Fruit fly (Drosophila melanogaster) whole organism, prepupa: ENCODE measurements around the gene Rhp.

ENCODE experiments used
- Blimp-1 ChIP-seq: fragments of 200-800 bp; sonication (Bioruptor generic); optimal IDR thresholded peaks from 3 replicates; lab custom pipeline; 2017; ENCODE audit warnings: missing biosample characterization, missing genetic modification characterization, mild to moderate bottlenecking, moderate library complexity, missing genetic modification reagents
- CG10631 ChIP-seq: fragments of 200-800 bp; sonication (Bioruptor generic); optimal IDR thresholded peaks from 2 replicates; lab custom pipeline; 2016; ENCODE audit warnings: missing biosample characterization, missing genetic modification characterization
- CG11294 ChIP-seq: fragments of 200-800 bp; sonication (Bioruptor generic); IDR thresholded peaks from 2 replicates; pipeline ENCODE4 v1.3.6; 2022; ENCODE audit warnings: missing biosample characterization, missing genetic modification characterization
- CG11902 ChIP-seq: fragments of 200-800 bp; sonication (Bioruptor generic); optimal IDR thresholded peaks from 3 replicates; lab custom pipeline; 2016; ENCODE audit warnings: missing biosample characterization, missing genetic modification characterization
- CG16779 ChIP-seq: fragments of 200-800 bp; sonication (Bioruptor generic); optimal IDR thresholded peaks from 3 replicates; lab custom pipeline; 2017; ENCODE audit warnings: missing biosample characterization, mild to moderate bottlenecking, missing genetic modification characterization
- CG3032 ChIP-seq: fragments of 200-800 bp; optimal IDR thresholded peaks from 2 replicates; lab custom pipeline; 2019; ENCODE audit warnings: missing biosample characterization, mild to moderate bottlenecking, missing genetic modification characterization, moderate library complexity
- CG31627 ChIP-seq: fragments of 200-800 bp; sonication (Bioruptor generic); optimal IDR thresholded peaks from 3 replicates; lab custom pipeline; 2016; ENCODE audit warnings: missing biosample characterization, missing genetic modification characterization
- CG6276 ChIP-seq: fragments of 200-800 bp; sonication (Bioruptor generic); optimal IDR thresholded peaks from 2 replicates; lab custom pipeline; 2017; ENCODE audit warnings: missing biosample characterization, mild to moderate bottlenecking, missing genetic modification characterization
- CG6792 ChIP-seq: fragments of 200-800 bp; sonication (Bioruptor generic); optimal IDR thresholded peaks from 3 replicates; lab custom pipeline; 2016; ENCODE audit warnings: missing biosample characterization, missing genetic modification characterization
- CG6808 ChIP-seq: fragments of 200-800 bp; sonication (Bioruptor generic); optimal IDR thresholded peaks from 3 replicates; lab custom pipeline; 2017; ENCODE audit warnings: missing biosample characterization, missing genetic modification characterization, mild to moderate bottlenecking, moderate library complexity, missing genetic modification reagents
- CG6854 ChIP-seq: fragments of 200-800 bp; sonication (Bioruptor generic); optimal IDR thresholded peaks from 2 replicates; lab custom pipeline; 2017; ENCODE audit warnings: missing biosample characterization, mild to moderate bottlenecking, missing genetic modification characterization
- CG7368 ChIP-seq: fragments of 200-800 bp; sonication (Bioruptor generic); optimal IDR thresholded peaks from 3 replicates; lab custom pipeline; 2016; ENCODE audit warnings: missing biosample characterization, missing genetic modification characterization
- CG8119 ChIP-seq: fragments of 200-800 bp; sonication (Bioruptor generic); IDR thresholded peaks from 3 replicates; pipeline ENCODE4 v1.3.6; 2022; ENCODE audit warnings: missing biosample characterization, missing genetic modification characterization
- CG8319 ChIP-seq: fragments of 200-800 bp; sonication (Bioruptor generic); optimal IDR thresholded peaks from 3 replicates; lab custom pipeline; 2016; ENCODE audit warnings: missing biosample characterization, missing genetic modification characterization
- CG9139 ChIP-seq: fragments of 200-800 bp; sonication (Bioruptor generic); optimal IDR thresholded peaks from 3 replicates; lab custom pipeline; 2017; ENCODE audit warnings: missing biosample characterization, mild to moderate bottlenecking, missing genetic modification characterization
- Eip78C ChIP-seq: fragments of 200-800 bp; sonication (Bioruptor generic); peaks from one replicate; lab custom pipeline; 2016; ENCODE audit warnings: missing biosample characterization, missing genetic modification characterization
- Eip93F ChIP-seq: fragments of 200-800 bp; sonication (Bioruptor generic); optimal IDR thresholded peaks from 2 replicates; lab custom pipeline; 2016; ENCODE audit warnings: missing biosample characterization, mild to moderate bottlenecking, missing genetic modification characterization
- Hr39 ChIP-seq: fragments of 200-800 bp; sonication (Bioruptor generic); optimal IDR thresholded peaks from 2 replicates; lab custom pipeline; 2016; ENCODE audit warnings: missing biosample characterization, missing genetic modification characterization
- Hr4 ChIP-seq: fragments of 200-800 bp; sonication (Bioruptor generic); optimal IDR thresholded peaks from 3 replicates; lab custom pipeline; 2016; ENCODE audit warnings: missing biosample characterization, missing genetic modification characterization
- Met ChIP-seq: fragments of 200-800 bp; sonication (Bioruptor generic); optimal IDR thresholded peaks from 3 replicates; lab custom pipeline; 2016; ENCODE audit warnings: missing biosample characterization, missing genetic modification characterization
- OdsH ChIP-seq: fragments of 200-800 bp; sonication (Bioruptor generic); optimal IDR thresholded peaks from 3 replicates; lab custom pipeline; 2016; ENCODE audit warnings: missing biosample characterization, missing genetic modification characterization
- Smox ChIP-seq: fragments of 200-800 bp; sonication (Bioruptor generic); optimal IDR thresholded peaks from 3 replicates; lab custom pipeline; 2016; ENCODE audit warnings: missing biosample characterization, missing genetic modification characterization
- Sox102F ChIP-seq: fragments of 200-800 bp; sonication (Bioruptor generic); optimal IDR thresholded peaks from 2 replicates; lab custom pipeline; 2016; ENCODE audit warnings: missing biosample characterization, mild to moderate bottlenecking, missing genetic modification characterization
- achi ChIP-seq: fragments of 200-800 bp; sonication (Bioruptor generic); optimal IDR thresholded peaks from 3 replicates; lab custom pipeline; 2016; ENCODE audit warnings: missing biosample characterization, missing genetic modification characterization
- cyc ChIP-seq: fragments of 200-800 bp; sonication (Bioruptor generic); optimal IDR thresholded peaks from 3 replicates; lab custom pipeline; 2016; ENCODE audit warnings: missing biosample characterization, missing genetic modification characterization
- dac ChIP-seq: fragments of 200-800 bp; sonication (Bioruptor generic); optimal IDR thresholded peaks from 2 replicates; lab custom pipeline; 2017; ENCODE audit warnings: missing biosample characterization, mild to moderate bottlenecking, missing genetic modification characterization
- esn ChIP-seq: fragments of 200-800 bp; sonication (Bioruptor generic); optimal IDR thresholded peaks from 2 replicates; lab custom pipeline; 2016; ENCODE audit warnings: missing biosample characterization, mild to moderate bottlenecking, missing genetic modification characterization, moderate library complexity
- fd59A ChIP-seq: fragments of 200-800 bp; sonication (Bioruptor generic); optimal IDR thresholded peaks from 2 replicates; lab custom pipeline; 2017; ENCODE audit warnings: missing biosample characterization, mild to moderate bottlenecking, missing genetic modification characterization, missing genetic modification reagents
- fd85E ChIP-seq: fragments of 200-800 bp; sonication (Bioruptor generic); optimal IDR thresholded peaks from 3 replicates; lab custom pipeline; 2016; ENCODE audit warnings: missing biosample characterization, missing genetic modification characterization
- fkh ChIP-seq: fragments of 200-800 bp; sonication (Bioruptor generic); optimal IDR thresholded peaks from 3 replicates; lab custom pipeline; 2017; ENCODE audit warnings: missing biosample characterization, mild to moderate bottlenecking, missing genetic modification characterization, moderate library complexity
- lz ChIP-seq: fragments of 200-800 bp; sonication (Bioruptor generic); optimal IDR thresholded peaks from 3 replicates; lab custom pipeline; 2016; ENCODE audit warnings: missing biosample characterization, missing genetic modification characterization
- net ChIP-seq: fragments of 200-800 bp; sonication (Bioruptor generic); optimal IDR thresholded peaks from 3 replicates; lab custom pipeline; 2016; ENCODE audit warnings: missing biosample characterization, missing genetic modification characterization
- ss ChIP-seq, 2 experiments: fragments of 200-800 bp; sonication (Bioruptor generic); optimal IDR thresholded peaks; 2 replicates in 1 of 2; 3 replicates in 1 of 2; lab custom pipeline; 2017 to 2018; ENCODE audit warnings: mild to moderate bottlenecking in 2 of 2, missing biosample characterization in 2 of 2, missing genetic modification characterization in 2 of 2, moderate library complexity in 1 of 2
- svp ChIP-seq: fragments of 200-800 bp; sonication (Bioruptor generic); peaks from one replicate; lab custom pipeline; 2016; ENCODE audit warnings: missing biosample characterization, missing genetic modification characterization
- topi ChIP-seq: fragments of 200-800 bp; sonication (Bioruptor generic); optimal IDR thresholded peaks from 3 replicates; lab custom pipeline; 2016; ENCODE audit warnings: missing biosample characterization, missing genetic modification characterization

Rhp gene

DNA sequence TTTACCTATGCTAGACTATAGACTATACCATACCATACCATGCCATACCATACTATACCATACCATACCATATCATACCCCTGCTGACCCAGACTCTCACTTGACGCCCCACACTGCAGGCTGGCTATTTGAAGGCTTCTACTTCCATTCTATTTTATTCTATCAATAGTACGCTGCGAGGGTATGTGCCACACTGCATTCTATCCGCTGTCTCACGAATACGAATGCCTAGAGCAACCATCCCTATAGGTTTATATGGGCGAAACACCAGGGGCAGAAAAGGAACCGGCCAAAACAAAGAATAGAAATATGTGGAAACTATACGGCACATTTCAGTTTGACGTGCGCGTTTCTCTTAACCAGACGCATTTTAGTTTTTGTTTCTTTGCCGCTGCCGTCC, 29.1 kb downstream of the Rhp start:
- no peak for TF ChIP-seq achi (GFP tag; lab: Kevin White, UChicago)
- TF ChIP-seq CG8319 (GFP tag; lab: Kevin White, UChicago): no peak
- no peak for TF ChIP-seq fd59A (GFP tag; lab: Kevin White, UChicago)
- TF ChIP-seq CG31627 (GFP tag; lab: Kevin White, UChicago): no peak
- no peak; the same call in 2 of the 3 replicates for TF ChIP-seq CG8119 (GFP tag; lab: Robert Waterston, UW)
- no peak for TF ChIP-seq CG3032
- no peak for TF ChIP-seq Sox102F
- TF ChIP-seq CG6792 (GFP tag; lab: Kevin White, UChicago): no peak
- no peak for TF ChIP-seq Met (GFP tag; lab: Kevin White, UChicago)
- TF ChIP-seq CG11902 (GFP tag; lab: Kevin White, UChicago): no peak
- TF ChIP-seq fkh (GFP tag; lab: Kevin White, UChicago): no peak
- TF ChIP-seq cyc (GFP tag; lab: Kevin White, UChicago): no peak
- no peak for TF ChIP-seq fd85E (GFP tag; lab: Kevin White, UChicago)
- TF ChIP-seq dac (GFP tag; lab: Kevin White, UChicago): no peak
- TF ChIP-seq CG9139 (GFP tag; lab: Kevin White, UChicago): no peak
- no peak for TF ChIP-seq CG6808 (GFP tag; lab: Kevin White, UChicago)
- TF ChIP-seq CG10631 (GFP tag; lab: Kevin White, UChicago): no peak
- TF ChIP-seq CG11294 (GFP tag; lab: Robert Waterston, UW): no peak
- no peak for TF ChIP-seq net (GFP tag; lab: Kevin White, UChicago)
- TF ChIP-seq Hr4 (GFP tag; lab: Kevin White, UChicago): no peak
- TF ChIP-seq, all 60 proteins: peak for 0

DNA sequence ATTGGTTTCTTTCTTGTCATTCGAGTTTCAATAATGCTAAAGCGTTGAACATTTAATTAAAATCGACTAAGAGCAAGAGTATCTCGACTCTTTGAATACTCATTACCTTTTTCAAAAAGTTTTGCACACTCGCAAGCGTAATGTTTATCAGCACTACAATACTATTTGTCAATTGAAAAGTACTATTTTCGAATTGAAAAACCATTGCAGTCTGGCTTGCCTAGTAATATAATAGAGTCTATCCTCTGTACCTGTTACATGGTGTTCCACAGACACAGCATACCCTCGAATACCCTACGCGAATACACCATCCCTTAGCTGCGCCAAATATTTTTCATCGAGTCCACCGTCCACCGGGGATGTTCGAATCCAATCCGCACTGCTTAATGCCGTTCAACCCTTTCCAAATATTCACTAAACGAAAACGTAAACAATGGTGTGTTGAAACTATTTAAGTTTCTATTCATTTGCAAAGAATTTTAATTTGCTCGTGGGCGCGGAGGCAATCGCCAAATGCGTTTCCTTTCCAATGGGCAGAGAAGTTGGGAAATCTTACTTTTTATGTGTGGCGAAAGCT, 30.0 kb downstream of the Rhp start:
- TF ChIP-seq OdsH (GFP tag; lab: Kevin White, UChicago) (no peak), CG16779 (tag; lab: Kevin White, UChicago) (no peak), Hr39 (GFP tag; lab: Kevin White, UChicago) (no peak), CG11294 (GFP tag; lab: Robert Waterston, UW) (no peak), Eip78C (peak; percentile 74), esn (GFP tag; lab: Kevin White, UChicago) (peak; percentile 25), CG9139 (GFP tag; lab: Kevin White, UChicago) (no peak), CG31627 (GFP tag; lab: Kevin White, UChicago) (no peak)
- TF ChIP-seq, all 60 proteins: peak for 2

DNA sequence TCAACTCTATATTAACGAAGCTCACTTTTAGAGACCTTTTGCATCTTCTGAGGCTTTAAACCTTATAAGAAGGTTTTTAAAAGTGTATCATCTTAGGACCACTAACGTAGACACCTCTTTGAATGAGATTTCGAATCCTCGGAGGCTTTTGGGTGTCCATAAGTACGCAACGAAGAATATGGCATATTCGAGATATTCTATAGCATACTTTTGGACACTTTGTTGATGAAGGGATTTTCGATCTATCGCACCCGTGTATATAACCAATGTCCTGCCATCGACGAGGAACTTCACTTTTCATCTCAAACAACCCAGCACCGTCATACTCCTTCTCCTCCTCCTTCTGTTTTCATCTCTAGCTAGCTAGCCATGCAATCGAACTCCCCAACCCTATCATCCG, 33.7 kb downstream of the Rhp start:
- TF ChIP-seq Met (GFP tag; lab: Kevin White, UChicago) (no peak), CG8319 (GFP tag; lab: Kevin White, UChicago) (no peak), topi (no peak)

DNA sequence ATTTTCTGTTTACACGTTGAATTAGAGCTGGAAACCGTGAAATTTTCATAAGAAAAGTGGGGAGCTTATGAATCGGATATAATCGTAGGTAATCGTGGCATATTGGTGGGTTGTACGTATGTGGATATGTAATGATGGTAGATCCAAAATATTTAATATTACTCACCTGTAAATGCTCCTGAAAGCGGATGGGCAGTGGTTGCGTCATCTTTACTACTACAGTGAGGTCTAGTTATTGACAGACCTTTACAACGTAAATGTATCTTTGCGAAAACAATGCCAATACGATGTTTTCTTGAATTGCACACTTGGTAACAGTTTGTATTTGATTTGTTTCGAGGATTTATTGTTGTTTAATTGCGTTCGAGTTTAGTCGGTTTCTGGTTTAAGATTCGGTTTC, 45.3 kb downstream of the Rhp start:
- TF ChIP-seq Smox (GFP tag; lab: Kevin White, UChicago) (no peak), CG6276 (no peak), CG31627 (GFP tag; lab: Kevin White, UChicago) (no peak), topi (no peak), Blimp-1 (GFP tag; lab: Kevin White, UChicago) (no peak), lz (GFP tag; lab: Kevin White, UChicago) (no peak), CG7368 (no peak)

DNA sequence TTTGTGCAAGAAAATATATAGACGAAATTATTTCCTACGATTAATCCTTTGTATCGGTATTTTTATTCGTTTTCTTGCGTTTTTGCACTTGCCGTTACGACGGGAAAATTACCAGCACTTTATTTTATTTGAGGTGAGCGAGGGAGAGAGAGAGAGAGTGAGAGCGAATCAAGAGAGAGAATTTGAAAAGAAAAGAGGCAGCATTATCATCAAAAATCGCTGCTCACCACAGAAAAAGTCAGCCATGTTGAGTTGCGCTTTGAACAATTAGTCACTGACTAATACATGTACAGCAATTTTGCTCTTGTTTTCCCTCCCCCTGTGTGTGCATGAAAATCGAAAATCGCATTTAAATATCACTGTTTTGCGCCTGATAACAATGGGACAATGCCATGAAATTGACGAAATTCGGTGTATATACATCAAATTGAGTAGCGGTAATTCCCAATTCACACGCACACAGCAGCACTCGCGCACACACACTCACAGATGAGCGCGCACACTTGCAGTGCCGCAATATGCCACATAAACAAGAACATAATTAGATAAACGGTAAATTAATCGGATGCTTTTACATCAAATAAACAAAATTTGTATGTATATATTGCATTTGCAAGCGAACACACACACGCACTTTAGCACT, 46.0 kb downstream of the Rhp start:
- TF ChIP-seq CG6854 (GFP tag; lab: Kevin White, UChicago): no peak
- no peak for TF ChIP-seq CG31627 (GFP tag; lab: Kevin White, UChicago)
- no peak for TF ChIP-seq svp (GFP tag; lab: Kevin White, UChicago)
- peak; percentile 22 for TF ChIP-seq CG6808 (GFP tag; lab: Kevin White, UChicago)
- peak; percentile 22 for TF ChIP-seq Eip93F (GFP tag; lab: Kevin White, UChicago)
- peak; percentile 47 for TF ChIP-seq Eip78C
- peak; percentile 15 for TF ChIP-seq fd85E (GFP tag; lab: Kevin White, UChicago)
- no peak for TF ChIP-seq Sox102F
- peak; percentile 24 to 30 for TF ChIP-seq ss (GFP tag; optimal IDR thresholded peaks at IDR 0.05; lab: Kevin White, UChicago)
